Fruit fly (Drosophila melanogaster) whole organism, adult: Measurements from ENCODE around the gene Ccdc39.

ENCODE experiments used
- CG11617 ChIP-seq: fragments of 200-800 bp; sonication (Bioruptor generic); optimal IDR thresholded peaks from 2 replicates; lab custom pipeline; 2017; ENCODE audit warnings: mild to moderate bottlenecking, missing biosample characterization, missing genetic modification reagents, missing genetic modification characterization
- CG12768 ChIP-seq: fragments of 200-800 bp; sonication (Bioruptor generic); optimal IDR thresholded peaks from 2 replicates; lab custom pipeline; 2017; ENCODE audit warnings: missing biosample characterization, missing genetic modification characterization, mild to moderate bottlenecking, moderate library complexity, missing genetic modification reagents
- CG14711 ChIP-seq: fragments of 200-800 bp; sonication (Bioruptor generic); optimal IDR thresholded peaks from 2 replicates; lab custom pipeline; 2018; ENCODE audit warnings: missing biosample characterization, mild to moderate bottlenecking, missing genetic modification characterization, moderate library complexity
- CG1620 ChIP-seq: fragments of 200-800 bp; sonication (Bioruptor generic); optimal IDR thresholded peaks from 2 replicates; lab custom pipeline; 2016; ENCODE audit warnings: missing biosample characterization, missing genetic modification characterization
- CG33017 ChIP-seq: fragments of 200-800 bp; sonication (Bioruptor generic); optimal IDR thresholded peaks from 2 replicates; lab custom pipeline; 2018; ENCODE audit warnings: missing biosample characterization, mild to moderate bottlenecking, missing genetic modification characterization, moderate library complexity
- CG5204 ChIP-seq: fragments of 200-800 bp; sonication (Bioruptor generic); optimal IDR thresholded peaks from 2 replicates; lab custom pipeline; 2016; ENCODE audit warnings: missing biosample characterization, missing genetic modification characterization
- CG7045 ChIP-seq: fragments of 200-800 bp; sonication (Bioruptor generic); optimal IDR thresholded peaks from 2 replicates; lab custom pipeline; 2017; ENCODE audit warnings: missing biosample characterization, mild to moderate bottlenecking, missing genetic modification characterization
- CG7101 ChIP-seq: fragments of 200-800 bp; sonication (Bioruptor generic); optimal IDR thresholded peaks from 2 replicates; lab custom pipeline; 2018; ENCODE audit warnings: missing biosample characterization, mild to moderate bottlenecking, missing genetic modification characterization, moderate library complexity
- Clk ChIP-seq: fragments of 200-800 bp; sonication (Bioruptor generic); optimal IDR thresholded peaks from 2 replicates; lab custom pipeline; 2017; ENCODE audit warnings: missing biosample characterization, missing genetic modification characterization
- Crg-1 ChIP-seq: fragments of 200-800 bp; sonication (Bioruptor generic); optimal IDR thresholded peaks from 2 replicates; lab custom pipeline; 2016; ENCODE audit warnings: missing biosample characterization, missing genetic modification characterization
- Hr96 ChIP-seq: fragments of 200-800 bp; sonication (Bioruptor generic); optimal IDR thresholded peaks from 2 replicates; lab custom pipeline; 2016; ENCODE audit warnings: missing biosample characterization, missing genetic modification characterization
- Mnt ChIP-seq: fragments of 200-800 bp; sonication (Bioruptor generic); optimal IDR thresholded peaks from 2 replicates; lab custom pipeline; 2016; ENCODE audit warnings: missing biosample characterization, mild to moderate bottlenecking, missing genetic modification characterization
- bab1 ChIP-seq: fragments of 200-800 bp; sonication (Bioruptor generic); optimal IDR thresholded peaks from 3 replicates; lab custom pipeline; 2019; ENCODE audit warnings: missing biosample characterization, mild to moderate bottlenecking, missing genetic modification characterization, moderate library complexity
- cic ChIP-seq: fragments of 200-800 bp; sonication (Bioruptor generic); optimal IDR thresholded peaks from 2 replicates; lab custom pipeline; 2017; ENCODE audit warnings: missing biosample characterization, mild to moderate bottlenecking, missing genetic modification characterization, moderate library complexity
- cnc ChIP-seq, 2 experiments: fragments of >200 bp; optimal IDR thresholded peaks; 2 replicates each; lab custom pipeline; 2017
- kay ChIP-seq: fragments of 200-800 bp; sonication (Bioruptor generic); peaks from one replicate; lab custom pipeline; 2016; ENCODE audit warnings: missing biosample characterization, missing genetic modification characterization, borderline replicate concordance
- ovo ChIP-seq: fragments of 200-800 bp; sonication (Bioruptor generic); optimal IDR thresholded peaks from 2 replicates; lab custom pipeline; 2016; ENCODE audit warnings: missing biosample characterization, missing genetic modification characterization
- pad ChIP-seq: fragments of 200-800 bp; sonication (Bioruptor generic); optimal IDR thresholded peaks from 3 replicates; lab custom pipeline; 2017; ENCODE audit warnings: missing biosample characterization, missing genetic modification characterization, mild to moderate bottlenecking, moderate library complexity, missing genetic modification reagents
- tj ChIP-seq: fragments of 200-800 bp; sonication (Bioruptor generic); optimal IDR thresholded peaks from 3 replicates; lab custom pipeline; 2017; ENCODE audit warnings: missing biosample characterization, mild to moderate bottlenecking, missing genetic modification characterization, moderate library complexity
- toe ChIP-seq: fragments of 200-800 bp; sonication (Bioruptor generic); optimal IDR thresholded peaks from 2 replicates; lab custom pipeline; 2016; ENCODE audit warnings: missing biosample characterization, missing genetic modification characterization

Ccdc39 gene

DNA sequence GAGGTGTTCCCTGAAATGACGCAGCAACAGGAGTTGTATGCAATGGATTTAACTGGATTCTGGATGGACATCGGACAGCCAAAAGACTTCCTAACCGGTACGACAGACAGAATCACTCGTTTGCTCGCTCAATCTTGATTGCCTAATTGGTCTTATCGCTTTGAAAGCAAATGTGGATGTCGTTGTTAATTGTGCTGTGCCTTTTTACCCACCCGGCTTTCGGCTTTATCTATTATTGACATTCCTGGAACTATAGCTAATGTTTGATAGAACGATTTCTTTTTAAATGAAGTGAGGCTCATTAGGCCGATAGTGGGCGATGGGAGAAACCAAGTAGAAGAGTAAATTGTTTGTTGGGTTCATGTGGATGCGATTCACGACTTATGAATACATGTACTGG, 30.2 kb upstream of the Ccdc39 start:
- TF ChIP-seq CG11617 (GFP tag; lab: Kevin White, UChicago), result no peak
- TF ChIP-seq CG5204 (GFP tag; lab: Kevin White, UChicago), result no peak
- no peak for TF ChIP-seq Hr96
- TF ChIP-seq CG14711 (tag; lab: Kevin White, UChicago), result no peak
- no peak for TF ChIP-seq Clk (GFP tag; lab: Kevin White, UChicago)
- no peak for TF ChIP-seq cnc (optimal IDR thresholded peaks at IDR 0.05; lab: Kevin White, UChicago)
- TF ChIP-seq bab1 (GFP tag; lab: Kevin White, UChicago), result no peak
- no peak for TF ChIP-seq Crg-1 (GFP tag; lab: Kevin White, UChicago)
- no peak for TF ChIP-seq kay

- TF ChIP-seq Hr96 (no peak), tj (peak; percentile 19), CG12768 (GFP tag; lab: Kevin White, UChicago) (peak; percentile 38), CG33017 (tag; lab: Kevin White, UChicago) (peak; percentile 15), CG11617 (GFP tag; lab: Kevin White, UChicago) (peak; percentile 37), CG7101 (peak; percentile 42), bab1 (GFP tag; lab: Kevin White, UChicago) (peak; percentile 23), Crg-1 (GFP tag; lab: Kevin White, UChicago) (peak; percentile 67), Mnt (peak; percentile 54), CG5204 (GFP tag; lab: Kevin White, UChicago) (no peak), pad (GFP tag; lab: Kevin White, UChicago) (peak; percentile 7), CG7045 (GFP tag; lab: Kevin White, UChicago) (peak; percentile 9), kay (no peak), toe (peak; percentile 21), cic (peak; percentile 72), Clk (GFP tag; lab: Kevin White, UChicago) (no peak), ovo (peak; percentile 14), CG1620 (no peak)
Observed at dm6 chr3R:4813172-4813716, 28.7 kb upstream of the Ccdc39 start.

- no peak for TF ChIP-seq CG7045 (GFP tag; lab: Kevin White, UChicago)
- peak; percentile 40 for TF ChIP-seq CG7101
- TF ChIP-seq Mnt, result peak; percentile 80
- peak; percentile 2 for TF ChIP-seq pad (GFP tag; lab: Kevin White, UChicago)
- no peak for TF ChIP-seq Hr96
- no peak for TF ChIP-seq Clk (GFP tag; lab: Kevin White, UChicago)
- peak; percentile 74 for TF ChIP-seq bab1 (GFP tag; lab: Kevin White, UChicago)
- peak; percentile 97 for TF ChIP-seq tj
- no peak for TF ChIP-seq CG5204 (GFP tag; lab: Kevin White, UChicago)
- TF ChIP-seq kay, result peak; percentile 88
- TF ChIP-seq cnc (optimal IDR thresholded peaks at IDR 0.05; lab: Kevin White, UChicago), result no peak
Observed at dm6 chr3R:4811936-4812534, 27.5 kb upstream of the Ccdc39 start, which contains the start of the genes Hus1-like and ctrip. Hus1-like (minus strand) TSS chr3R:4812096. ctrip (minus strand) TSS chr3R:4812096.

DNA sequence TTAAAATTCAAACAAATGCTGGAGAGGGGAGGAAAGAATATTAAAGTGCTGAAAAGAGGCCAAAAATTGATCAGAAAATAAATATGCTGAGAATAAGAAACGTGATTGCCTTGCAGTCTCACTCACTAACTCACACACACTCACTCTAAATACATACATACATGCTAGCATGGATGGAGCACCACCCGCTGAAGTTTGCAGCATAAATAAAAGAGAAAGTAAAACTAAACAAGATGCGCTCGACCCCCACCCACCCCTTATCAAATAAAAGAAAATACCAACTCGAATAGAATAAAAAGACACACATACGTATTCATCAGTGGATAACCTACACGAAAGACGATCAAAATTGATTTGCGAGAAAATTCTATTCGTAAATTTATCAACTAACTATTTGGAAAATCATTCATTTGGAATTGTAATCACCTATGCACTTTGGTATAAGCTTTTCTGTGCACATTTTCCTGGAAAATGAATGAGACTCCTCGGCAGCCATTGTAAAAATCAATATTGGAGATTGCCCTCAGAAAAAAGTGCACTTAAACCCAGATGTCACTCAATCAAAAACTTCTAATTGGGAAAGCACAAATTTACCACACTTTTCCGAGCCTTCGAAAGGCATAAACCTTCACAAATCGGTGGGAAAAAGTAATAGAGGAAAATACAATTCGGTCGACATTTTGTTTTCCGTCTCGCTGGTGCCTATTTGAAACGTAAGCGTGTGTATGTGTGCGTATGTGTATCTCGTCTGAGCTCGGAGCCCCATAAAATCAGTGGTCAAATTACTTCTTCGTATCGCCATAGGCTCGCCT, 26.8 kb upstream of the Ccdc39 start, which contains the start of gene Gmppb:
Gene Gmppb, plus strand, starts transcription at position 321 of the 812 bp plus-strand sequence.
- TF ChIP-seq CG1620, result no peak
- no peak for TF ChIP-seq Crg-1 (GFP tag; lab: Kevin White, UChicago)
- TF ChIP-seq kay, result no peak
- TF ChIP-seq Hr96, result no peak
- TF ChIP-seq CG7101, result no peak
- no peak for TF ChIP-seq Mnt
- no peak for TF ChIP-seq Clk (GFP tag; lab: Kevin White, UChicago)
- no peak for TF ChIP-seq pad (GFP tag; lab: Kevin White, UChicago)
- TF ChIP-seq toe, result no peak
- no peak for TF ChIP-seq bab1 (GFP tag; lab: Kevin White, UChicago)

DNA sequence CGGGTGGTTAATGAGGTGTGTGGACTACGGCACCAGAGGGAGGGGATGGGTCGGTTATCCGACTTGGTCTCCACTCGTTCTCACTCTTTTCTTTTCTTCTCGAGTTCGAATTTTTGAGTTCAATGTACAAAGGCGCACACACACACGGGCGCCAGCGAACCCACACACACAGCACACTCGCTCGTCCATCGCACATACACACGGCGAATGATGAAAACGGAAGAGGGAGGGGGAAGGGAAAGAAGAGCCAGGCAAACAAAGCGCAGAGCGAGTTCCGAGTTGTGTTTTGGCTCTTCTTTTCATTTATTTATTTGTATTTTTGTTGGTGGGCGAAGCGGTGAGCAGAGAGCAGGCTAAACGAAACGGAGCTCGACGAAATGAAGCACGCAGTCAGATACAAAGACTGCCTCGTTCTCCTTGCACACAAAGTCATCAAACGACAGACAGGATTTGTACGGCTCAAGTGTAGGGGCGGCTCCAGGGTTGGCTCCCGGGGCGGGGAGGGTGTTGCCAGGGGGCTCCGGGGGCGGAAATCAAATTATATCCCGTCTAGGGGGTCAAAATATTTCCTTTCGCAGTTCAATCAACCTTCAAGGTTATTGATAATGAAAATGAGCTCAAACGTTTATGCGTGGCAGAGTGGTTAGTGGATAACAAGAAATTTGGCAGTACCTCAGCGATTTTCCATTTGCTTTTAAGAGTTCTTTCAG, 25.6 kb upstream of the Ccdc39 start:
- TF ChIP-seq kay, result no peak
- TF ChIP-seq pad (GFP tag; lab: Kevin White, UChicago), result peak; percentile 57
- TF ChIP-seq CG7101, result no peak
- TF ChIP-seq ovo, result no peak
- no peak for TF ChIP-seq Mnt
- no peak for TF ChIP-seq Crg-1 (GFP tag; lab: Kevin White, UChicago)
- TF ChIP-seq cic, result no peak
- TF ChIP-seq CG1620, result no peak
- TF ChIP-seq Clk (GFP tag; lab: Kevin White, UChicago), result no peak
- TF ChIP-seq CG11617 (GFP tag; lab: Kevin White, UChicago), result no peak
- peak; percentile 28 for TF ChIP-seq CG12768 (GFP tag; lab: Kevin White, UChicago)
- no peak for TF ChIP-seq CG33017 (tag; lab: Kevin White, UChicago)
- TF ChIP-seq Hr96, result no peak

dm6 chr3R:4807582-4807981, 23.1 kb upstream of the Ccdc39 start:
- no peak for TF ChIP-seq cnc (optimal IDR thresholded peaks at IDR 0.05; lab: Kevin White, UChicago)
- TF ChIP-seq tj, result peak; percentile 66
- no peak for TF ChIP-seq CG5204 (GFP tag; lab: Kevin White, UChicago)
- no peak for TF ChIP-seq toe
- TF ChIP-seq Hr96, result no peak
